Fruit fly (Drosophila melanogaster) Kc167 (cell line): ENCODE data around the gene CG5439.
"Not testable (repeated sequence)": the region's sequence is repeated elsewhere in the genome, so short reads cannot be mapped to it uniquely, and the experiment has no call there.

Experiments
- Myc ChIP-seq: fragments of >200 bp; optimal IDR thresholded peaks from 2 replicates; lab custom pipeline; 2017; ENCODE audit warnings: missing external identifiers
- Sin3A ChIP-seq: fragments of >200 bp; optimal IDR thresholded peaks from 2 replicates; lab custom pipeline; 2018; ENCODE audit warnings: missing external identifiers
- h ChIP-seq: fragments of >200 bp; optimal IDR thresholded peaks from 3 replicates; lab custom pipeline; 2018; ENCODE audit warnings: missing external identifiers
- insv ChIP-seq: fragments of >200 bp; optimal IDR thresholded peaks from 3 replicates; lab custom pipeline; 2018; ENCODE audit warnings: missing external identifiers
- psq ChIP-seq: fragments of >200 bp; optimal IDR thresholded peaks from 2 replicates; lab custom pipeline; 2017; ENCODE audit warnings: missing external identifiers
- ttk ChIP-seq: sonication (Bioruptor generic); optimal IDR thresholded peaks from 2 replicates; lab custom pipeline; 2017; ENCODE audit warnings: missing external identifiers

CG5439 gene

dm6 chr2L:13203437-13204137, 26.6 kb downstream of the CG5439 start, which contains the start of gene Pect:
Gene Pect (plus strand): TSS chr2L:13203762.
- TF ChIP-seq insv (lab: Kevin White, UChicago) (no peak), Sin3A (lab: Kevin White, UChicago) (no peak), Myc (no peak)

dm6 chr2L:13204151-13204550, 27.2 kb downstream of the CG5439 start:
- TF ChIP-seq h, result no peak
- no peak for TF ChIP-seq insv (lab: Kevin White, UChicago)
- no peak for TF ChIP-seq ttk
- no peak for TF ChIP-seq Myc
- no peak for TF ChIP-seq psq
- no peak for TF ChIP-seq Sin3A (lab: Kevin White, UChicago)

- no peak for TF ChIP-seq h
- TF ChIP-seq ttk, result no peak
- no peak for TF ChIP-seq psq
- TF ChIP-seq Myc, result no peak
- TF ChIP-seq Sin3A (lab: Kevin White, UChicago), result no peak
- no peak for TF ChIP-seq insv (lab: Kevin White, UChicago)
Observed at dm6 chr2L:13205256-13205655, 28.3 kb downstream of the CG5439 start.

dm6 chr2L:13206077-13206668, 29.2 kb downstream of the CG5439 start:
- TF ChIP-seq h (no peak), psq (no peak), Myc (no peak), insv (lab: Kevin White, UChicago) (no peak), ttk (no peak), Sin3A (lab: Kevin White, UChicago) (no peak)

dm6 chr2L:13206857-13207463, 30.0 kb downstream of the CG5439 start:
- no peak for TF ChIP-seq ttk
- TF ChIP-seq insv (lab: Kevin White, UChicago), result no peak
- TF ChIP-seq Myc, result no peak
- no peak for TF ChIP-seq h
- no peak for TF ChIP-seq psq
- TF ChIP-seq Sin3A (lab: Kevin White, UChicago), result no peak

- TF ChIP-seq ttk; Sin3A (lab: Kevin White, UChicago); insv (lab: Kevin White, UChicago): not testable (repeated sequence)
Observed at dm6 chr2L:13211764-13212265, 34.9 kb downstream of the CG5439 start, which contains the start of gene CG15482. Gene CG15482 (minus strand): TSS chr2L:13211814.

- TF ChIP-seq h (no peak), psq (no peak), Sin3A (lab: Kevin White, UChicago) (no peak), ttk (no peak), insv (lab: Kevin White, UChicago) (no peak), Myc (no peak)
Observed at dm6 chr2L:13215010-13215409, 38.1 kb downstream of the CG5439 start, which contains the start of gene kek4. Gene kek4 (minus strand): TSS chr2L:13215350.

- no peak for TF ChIP-seq h
- TF ChIP-seq Myc, result no peak
- no peak for TF ChIP-seq psq
- no peak for TF ChIP-seq ttk
- no peak for TF ChIP-seq Sin3A (lab: Kevin White, UChicago)
- no peak for TF ChIP-seq insv (lab: Kevin White, UChicago)
Observed at dm6 chr2L:13219281-13220092, 42.5 kb downstream of the CG5439 start, which contains the start of the genes CG9426 and mRF1. Gene CG9426 (minus strand): TSS chr2L:13219923. Gene mRF1 (plus strand): TSS chr2L:13219979.

dm6 chr2L:13222225-13222648, 45.3 kb downstream of the CG5439 start, which contains the start of the genes Ski6 and CG16812:
Gene Ski6 (minus strand): TSS chr2L:13222429.
Gene CG16812 (plus strand): TSS chr2L:13222587.
- TF ChIP-seq psq (no peak), Sin3A (lab: Kevin White, UChicago) (no peak), Myc (no peak), insv (lab: Kevin White, UChicago) (no peak), h (no peak), ttk (no peak)

dm6 chr2L:13225225-13225840, 48.4 kb downstream of the CG5439 start, which contains the start of gene CG15480:
Gene CG15480 (minus strand): TSS chr2L:13225275.
- no peak for TF ChIP-seq ttk
- no peak for TF ChIP-seq h
- no peak for TF ChIP-seq psq
- no peak for TF ChIP-seq insv (lab: Kevin White, UChicago)
- TF ChIP-seq Sin3A (lab: Kevin White, UChicago), result no peak
- no peak for TF ChIP-seq Myc

dm6 chr2L:13227242-13227641, 50.3 kb downstream of the CG5439 start, which contains the start of gene CG16813:
Gene CG16813 (plus strand): TSS chr2L:13227529.
- TF ChIP-seq psq, result no peak
- TF ChIP-seq h, result no peak
- TF ChIP-seq Myc, result no peak
- TF ChIP-seq insv (lab: Kevin White, UChicago), result no peak
- TF ChIP-seq Sin3A (lab: Kevin White, UChicago), result no peak
- TF ChIP-seq ttk, result no peak
